Fruit fly (Drosophila melanogaster): ENCODE results near the gene CG6661.
A peak's percentile ranks its signal among the peaks of the same experiment; 100 is the strongest.

The CG6661 gene

DNA sequence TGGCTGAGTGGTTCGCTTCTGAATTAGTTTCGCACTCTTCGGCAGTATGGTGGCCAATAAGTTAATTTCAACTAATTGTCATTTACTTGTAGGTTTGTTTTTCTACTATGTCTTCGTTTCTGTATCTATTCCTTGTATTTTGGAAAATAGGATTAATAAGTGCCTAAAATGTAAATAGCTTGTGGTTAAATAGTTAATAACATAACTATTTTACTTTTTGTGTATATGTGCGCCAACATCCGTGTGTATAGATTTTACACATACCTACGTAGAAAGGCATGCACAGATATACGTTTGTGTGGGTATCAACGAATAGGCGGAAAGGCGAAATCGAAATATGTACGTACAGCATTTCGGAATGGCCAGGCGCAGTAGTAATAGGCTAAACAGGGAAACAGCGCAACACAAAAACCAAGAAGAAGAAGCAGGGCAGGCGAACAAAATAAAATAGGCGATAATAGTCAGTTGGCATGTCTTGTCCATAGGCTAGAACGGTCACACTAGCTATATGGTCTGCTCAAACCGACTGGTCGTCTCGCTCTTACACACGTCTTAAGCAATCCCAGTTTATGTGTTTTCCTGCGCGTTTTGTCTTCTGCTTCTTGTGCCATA is 31.9 kb upstream of the CG6661 start (continued):
- peak; percentile 30 for TF ChIP-seq Nf-YC (tag; optimal IDR thresholded peaks at IDR 0.05)
- TF ChIP-seq CG1832 (GFP tag; optimal IDR thresholded peaks at IDR 0.05), result peak; percentile 62
- TF ChIP-seq Drgx (GFP tag; IDR thresholded peaks at IDR 0.05), result 0 out of 2 replicates have a peak, but pooled peaks have one; percentile 6
- TF ChIP-seq gro (GFP tag; optimal IDR thresholded peaks at IDR 0.05), result no peak
- peak; percentile 40 for TF ChIP-seq Nf-YB (GFP tag; optimal IDR thresholded peaks at IDR 0.05)
- peak; percentile 25 for TF ChIP-seq CG6765 (GFP tag; optimal IDR thresholded peaks at IDR 0.05)
- TF ChIP-seq Fer2 (tag; optimal IDR thresholded peaks at IDR 0.05), result no peak
- no peak for TF ChIP-seq ro (GFP tag; IDR thresholded peaks at IDR 0.05)
- no peak for TF ChIP-seq schlank (tag; optimal IDR thresholded peaks at IDR 0.05)
- TF ChIP-seq Eip74EF (GFP tag; optimal IDR thresholded peaks at IDR 0.05), result peak in 1 of 2 experiments; percentile 35
- peak; percentile 42; the same call in 1 of the 2 replicates for TF ChIP-seq MBD-R2 (GFP tag; IDR thresholded peaks at IDR 0.05)
- TF ChIP-seq Med (GFP tag), result peak; percentile 86
- TF ChIP-seq Myb (GFP tag; optimal IDR thresholded peaks at IDR 0.05), result no peak
- TF ChIP-seq CG18262 (tag; optimal IDR thresholded peaks at IDR 0.05), result no peak
- peak; percentile 9 for TF ChIP-seq CG12219 (GFP tag; optimal IDR thresholded peaks at IDR 0.05)
- TF ChIP-seq row (GFP tag; IDR thresholded peaks at IDR 0.05), result peak; percentile 16; the same call in 1 of the 3 replicates
- peak in 1 of 2 experiments; percentile 13 for TF ChIP-seq Hr51 (GFP tag; optimal IDR thresholded peaks at IDR 0.05)
- no peak for TF ChIP-seq HLH3B (GFP tag; IDR thresholded peaks at IDR 0.05)
- TF ChIP-seq Spps (tag; optimal IDR thresholded peaks at IDR 0.05), result no peak
- peak; percentile 90 for TF ChIP-seq ewg (GFP tag; optimal IDR thresholded peaks at IDR 0.05)
- TF ChIP-seq BEAF-32 (GFP tag; optimal IDR thresholded peaks at IDR 0.05), result peak; percentile 13
- TF ChIP-seq CG15479 (GFP tag; optimal IDR thresholded peaks at IDR 0.05), result peak; percentile 51
- TF ChIP-seq chn (GFP tag; optimal IDR thresholded peaks at IDR 0.05), result no peak
- no peak for TF ChIP-seq Awh (GFP tag; IDR thresholded peaks at IDR 0.05)
- peak; percentile 58 for TF ChIP-seq CG1603 (tag; optimal IDR thresholded peaks at IDR 0.05)
- TF ChIP-seq sug (tag; optimal IDR thresholded peaks at IDR 0.05), result peak; percentile 19
- 0 out of 2 replicates have a peak, but pooled peaks have one; percentile 16 for TF ChIP-seq Rfx (GFP tag; IDR thresholded peaks at IDR 0.05)
- no peak for TF ChIP-seq Sin3A (optimal IDR thresholded peaks at IDR 0.05)
- peak; percentile 35 for TF ChIP-seq lab (GFP tag; optimal IDR thresholded peaks at IDR 0.05)
- TF ChIP-seq kni (GFP tag; optimal IDR thresholded peaks at IDR 0.05), result peak; percentile 12
- no peak for TF ChIP-seq shn (GFP tag; optimal IDR thresholded peaks at IDR 0.05)
- no peak for TF ChIP-seq CG7987 (GFP tag; optimal IDR thresholded peaks at IDR 0.05)
- peak; percentile 85; the same call in 3 of the 4 replicates for TF ChIP-seq chinmo (GFP tag; IDR thresholded peaks at IDR 0.05; ENCODE audit: partially characterized antibody)
- peak; percentile 60 for TF ChIP-seq HmgZ (tag; optimal IDR thresholded peaks at IDR 0.05)
- TF ChIP-seq CG8944 (GFP tag; optimal IDR thresholded peaks at IDR 0.05), result no peak
- TF ChIP-seq CG30431 (GFP tag; optimal IDR thresholded peaks at IDR 0.05), result no peak
- TF ChIP-seq CG13287 (GFP tag; IDR thresholded peaks at IDR 0.05; ENCODE audit: partially characterized antibody), result peak; percentile 20; the same call in 1 of the 2 replicates
- no peak for TF ChIP-seq Optix (GFP tag; IDR thresholded peaks at IDR 0.05)
- no peak for TF ChIP-seq da (GFP tag; optimal IDR thresholded peaks at IDR 0.05)
- TF ChIP-seq Pdp1 (GFP tag; optimal IDR thresholded peaks at IDR 0.05), result peak in 1 of 2 experiments; percentile 42
- TF ChIP-seq CG12769 (tag; optimal IDR thresholded peaks at IDR 0.05), result peak; percentile 59
- no peak for TF ChIP-seq Hmx (GFP tag; optimal IDR thresholded peaks at IDR 0.05)
- TF ChIP-seq Camta (GFP tag; optimal IDR thresholded peaks at IDR 0.05), result no peak
- no peak for TF ChIP-seq CG4404 (GFP tag; IDR thresholded peaks at IDR 0.05)
- no peak for TF ChIP-seq NK7.1 (GFP tag; optimal IDR thresholded peaks at IDR 0.05)
- peak; percentile 44; the same call in 1 of the 3 replicates for TF ChIP-seq CG34422 (GFP tag; IDR thresholded peaks at IDR 0.05)
- no peak for TF ChIP-seq Xrp1 (GFP tag; IDR thresholded peaks at IDR 0.05)
- no peak for TF ChIP-seq CG12236 (GFP tag; optimal IDR thresholded peaks at IDR 0.05)
- TF ChIP-seq CG42726 (GFP tag; IDR thresholded peaks at IDR 0.05; ENCODE audit: partially characterized antibody), result 0 out of 2 replicates have a peak, but pooled peaks have one; percentile 46
